Fruit fly (Drosophila melanogaster): Measurements from ENCODE around the gene CG42821.

The CG42821 gene

dm6 chr3R:17394318-17395188 lies 18.3 kb upstream of the CG42821 start, which contains the start of gene CREG (continued):
- TF ChIP-seq CG18011 (GFP tag; optimal IDR thresholded peaks at IDR 0.05) (peak; percentile 92), GATAe (GFP tag; conservative IDR thresholded peaks at IDR 0.05) (no peak), row (GFP tag; IDR thresholded peaks at IDR 0.05) (peak; percentile 79), CG11504 (tag; optimal IDR thresholded peaks at IDR 0.05) (peak; percentile 49), CG8924 (tag; optimal IDR thresholded peaks at IDR 0.05) (peak; percentile 19), chif (GFP tag; optimal IDR thresholded peaks at IDR 0.05) (peak in 1 of 2 experiments; percentile 16), corto (GFP tag; optimal IDR thresholded peaks at IDR 0.05) (no peak), CG16863 (GFP tag; optimal IDR thresholded peaks at IDR 0.05) (no peak), Drgx (GFP tag; IDR thresholded peaks at IDR 0.05) (0 out of 2 replicates have a peak, but pooled peaks have one; percentile 14), Dref (GFP tag; IDR thresholded peaks at IDR 0.05) (no peak), CG7556 (GFP tag; optimal IDR thresholded peaks at IDR 0.05) (peak; percentile 28), Jarid2 (GFP tag; optimal IDR thresholded peaks at IDR 0.05) (no peak), CG1603 (tag; optimal IDR thresholded peaks at IDR 0.05) (no peak), Pdp1 (GFP tag; optimal IDR thresholded peaks at IDR 0.05) (no peak), Hsf (GFP tag; optimal IDR thresholded peaks at IDR 0.05) (peak; percentile 29), CG9932 (GFP tag; IDR thresholded peaks at IDR 0.05) (0 out of 2 replicates have a peak, but pooled peaks have one; percentile 11), CG11398 (GFP tag; optimal IDR thresholded peaks at IDR 0.05) (no peak), MBD-R2 (GFP tag; IDR thresholded peaks at IDR 0.05) (peak; percentile 32; the same call in 1 of the 2 replicates), CG10543 (GFP tag; optimal IDR thresholded peaks at IDR 0.05) (peak; percentile 17), psq (GFP tag; optimal IDR thresholded peaks at IDR 0.05) (no peak), Gug (GFP tag; IDR thresholded peaks at IDR 0.05) (no peak; the same call in 3 of the 4 replicates), ewg (GFP tag; optimal IDR thresholded peaks at IDR 0.05) (no peak), CG4820 (GFP tag; optimal IDR thresholded peaks at IDR 0.05) (peak; percentile 8), zfh1 (GFP tag; IDR thresholded peaks at IDR 0.05) (0 out of 3 replicates have a peak, but pooled peaks have one; percentile 38), CG18599 (GFP tag; optimal IDR thresholded peaks at IDR 0.05) (no peak), CG11093 (GFP tag; IDR thresholded peaks at IDR 0.05) (no peak), CG8089 (GFP tag; optimal IDR thresholded peaks at IDR 0.05) (no peak), CG9437 (GFP tag; optimal IDR thresholded peaks at IDR 0.05) (peak; percentile 47), danr (GFP tag; IDR thresholded peaks at IDR 0.05) (no peak), Dp (GFP tag; optimal IDR thresholded peaks at IDR 0.05) (no peak), CG12659 (GFP tag; optimal IDR thresholded peaks at IDR 0.05) (peak; percentile 20), E2f1 (GFP tag; IDR thresholded peaks at IDR 0.05) (peak; percentile 29; the same call in 1 of the 2 replicates), slp2 (GFP tag; optimal IDR thresholded peaks at IDR 0.05) (no peak), CG7357 (GFP tag; IDR thresholded peaks at IDR 0.05) (no peak), dimm (GFP tag; IDR thresholded peaks at IDR 0.05) (no peak), Nf-YA (GFP tag; IDR thresholded peaks at IDR 0.05) (no peak), dmrt99B (tag; optimal IDR thresholded peaks at IDR 0.05) (peak; percentile 18), zen (tag; optimal IDR thresholded peaks at IDR 0.05) (peak; percentile 90), CG30403 (GFP tag; optimal IDR thresholded peaks at IDR 0.05) (peak; percentile 49), onecut (GFP tag; IDR thresholded peaks at IDR 0.05) (no peak), MESR4 (GFP tag; optimal IDR thresholded peaks at IDR 0.05) (no peak), ac (GFP tag; optimal IDR thresholded peaks at IDR 0.05) (peak; percentile 40), CG17568 (GFP tag; optimal IDR thresholded peaks at IDR 0.05) (no peak), Doc2 (GFP tag; IDR thresholded peaks at IDR 0.05) (no peak), CG31441 (GFP tag; IDR thresholded peaks at IDR 0.05) (peak; percentile 36; the same call in 1 of the 2 replicates), pho (GFP tag; optimal IDR thresholded peaks at IDR 0.05) (no peak), CG14667 (GFP tag; IDR thresholded peaks at IDR 0.05) (no peak), da (GFP tag; optimal IDR thresholded peaks at IDR 0.05) (no peak), Aef1 (GFP tag; IDR thresholded peaks at IDR 0.05) (no peak)

Measured in whole organism, embryonic.